Worm (Caenorhabditis elegans) whole organism, L3 larva: Measurements from ENCODE around the gene gos-28.

ENCODE experiments used
- R02D3.7 ChIP-seq: fragments of 150-350 bp; optimal IDR thresholded peaks from 2 replicates; lab custom pipeline; 2014; ENCODE audit warnings: missing biosample characterization, missing genetic modification characterization
- ZK546.5 ChIP-seq: sonication (generic microtip); optimal IDR thresholded peaks from 2 replicates; lab custom pipeline; 2017; ENCODE audit warnings: missing biosample characterization, missing genetic modification characterization
- aly-2 ChIP-seq: fragments of 150-350 bp; optimal IDR thresholded peaks from 2 replicates; lab custom pipeline; 2014; ENCODE audit warnings: missing biosample characterization, missing genetic modification characterization
- ama-1 ChIP-seq: fragments of 150-350 bp; optimal IDR thresholded peaks from 2 replicates; lab custom pipeline; 2018
- ceh-16 ChIP-seq: sonication (generic microtip); optimal IDR thresholded peaks from 2 replicates; lab custom pipeline; 2017; ENCODE audit warnings: missing biosample characterization, missing genetic modification characterization
- ceh-28 ChIP-seq: fragments of 150-350 bp; optimal IDR thresholded peaks from 2 replicates; lab custom pipeline; 2014; ENCODE audit warnings: missing biosample characterization, missing genetic modification reagents, missing genetic modification characterization
- ceh-82 ChIP-seq: fragments of 150-350 bp; optimal IDR thresholded peaks from 2 replicates; lab custom pipeline; 2014; ENCODE audit warnings: missing biosample characterization, missing genetic modification characterization
- ceh-9 ChIP-seq: sonication (generic microtip); optimal IDR thresholded peaks from 2 replicates; lab custom pipeline; 2018; ENCODE audit warnings: missing biosample characterization, missing genetic modification characterization
- daf-12 ChIP-seq: fragments of 150-350 bp; optimal IDR thresholded peaks from 2 replicates; lab custom pipeline; 2014; ENCODE audit warnings: missing biosample characterization, missing genetic modification reagents, missing genetic modification characterization
- egl-27 ChIP-seq: sonication (generic microtip); optimal IDR thresholded peaks from 4 replicates; lab custom pipeline; 2017; ENCODE audit warnings: missing biosample characterization, missing genetic modification reagents, missing genetic modification characterization
- egl-5 ChIP-seq: fragments of 150-350 bp; optimal IDR thresholded peaks from 2 replicates; lab custom pipeline; 2017; ENCODE audit warnings: missing biosample characterization, missing genetic modification reagents, missing genetic modification characterization, inconsistent platforms
- elt-2 ChIP-seq: sonication (generic microtip); optimal IDR thresholded peaks from 2 replicates; lab custom pipeline; 2016; ENCODE audit warnings: missing genetic modification reagents, mild to moderate bottlenecking, missing genetic modification characterization, missing compliant biosample characterization
- eor-1 ChIP-seq, 2 experiments: fragments of 150-350 bp; optimal IDR thresholded peaks; 2 replicates each; lab custom pipeline; 2014 to 2018; ENCODE audit warnings: missing biosample characterization in 2 of 2, missing genetic modification characterization in 2 of 2
- fkh-10 ChIP-seq: sonication (generic microtip); optimal IDR thresholded peaks from 2 replicates; lab custom pipeline; 2017; ENCODE audit warnings: missing biosample characterization, missing genetic modification reagents, missing genetic modification characterization
- fkh-2 ChIP-seq: fragments of 150-350 bp; optimal IDR thresholded peaks from 2 replicates; lab custom pipeline; 2014; ENCODE audit warnings: missing biosample characterization, missing genetic modification reagents, missing genetic modification characterization
- fos-1 ChIP-seq: fragments of 150-350 bp; optimal IDR thresholded peaks from 2 replicates; lab custom pipeline; 2014; ENCODE audit warnings: missing biosample characterization, missing genetic modification characterization
- hmg-11 ChIP-seq: sonication (generic microtip); optimal IDR thresholded peaks from 2 replicates; lab custom pipeline; 2016; ENCODE audit warnings: missing genetic modification characterization, missing compliant biosample characterization
- lin-39 ChIP-seq: fragments of 150-350 bp; optimal IDR thresholded peaks from 2 replicates; lab custom pipeline; 2018; ENCODE audit warnings: missing biosample characterization, missing genetic modification reagents, missing genetic modification characterization
- mdl-1 ChIP-seq: fragments of 150-350 bp; optimal IDR thresholded peaks from 2 replicates; lab custom pipeline; 2014; ENCODE audit warnings: missing biosample characterization, missing genetic modification characterization
- nfya-1 ChIP-seq: sonication (generic microtip); optimal IDR thresholded peaks from 2 replicates; lab custom pipeline; 2017; ENCODE audit warnings: missing genetic modification characterization, mild to moderate bottlenecking, missing compliant biosample characterization, antibody characterized with exemption, moderate library complexity; ENCODE audit not compliant: insufficient read depth
- nhr-11 ChIP-seq: fragments of 150-350 bp; optimal IDR thresholded peaks from 2 replicates; lab custom pipeline; 2014; ENCODE audit warnings: missing biosample characterization, missing genetic modification characterization
- nhr-25 ChIP-seq: sonication (generic microtip); optimal IDR thresholded peaks from 2 replicates; lab custom pipeline; 2017; ENCODE audit warnings: missing biosample characterization, missing genetic modification characterization
- nhr-28 ChIP-seq: fragments of 150-350 bp; optimal IDR thresholded peaks from 2 replicates; lab custom pipeline; 2014; ENCODE audit warnings: missing biosample characterization, missing genetic modification characterization
- nhr-43 ChIP-seq: sonication (generic microtip); optimal IDR thresholded peaks from 2 replicates; lab custom pipeline; 2016; ENCODE audit warnings: mild to moderate bottlenecking, missing genetic modification characterization, missing compliant biosample characterization; ENCODE audit not compliant: poor library complexity, severe bottlenecking
- nhr-77 ChIP-seq: fragments of 150-350 bp; optimal IDR thresholded peaks from 2 replicates; lab custom pipeline; 2014; ENCODE audit warnings: missing biosample characterization, missing genetic modification characterization
- pha-4 ChIP-seq: fragments of 150-350 bp; optimal IDR thresholded peaks from 2 replicates; lab custom pipeline; 2014; ENCODE audit warnings: missing biosample characterization, missing genetic modification reagents, missing genetic modification characterization
- pqm-1 ChIP-seq: fragments of 150-350 bp; optimal IDR thresholded peaks from 2 replicates; lab custom pipeline; 2017; ENCODE audit warnings: missing biosample characterization, missing genetic modification characterization, inconsistent platforms
- sea-2 ChIP-seq: fragments of 150-350 bp; sonication (generic microtip); optimal IDR thresholded peaks from 4 replicates; lab custom pipeline; 2014; ENCODE audit warnings: missing biosample characterization, missing genetic modification reagents, missing genetic modification characterization
- skn-1 ChIP-seq: fragments of 150-350 bp; optimal IDR thresholded peaks from 2 replicates; lab custom pipeline; 2014; ENCODE audit warnings: missing biosample characterization, missing genetic modification characterization
- snpc-4 ChIP-seq: fragments of 150-350 bp; optimal IDR thresholded peaks from 2 replicates; lab custom pipeline; 2014; ENCODE audit warnings: missing biosample characterization, missing genetic modification characterization
- tbx-2 ChIP-seq: sonication (generic microtip); optimal IDR thresholded peaks from 2 replicates; lab custom pipeline; 2016; ENCODE audit warnings: mild to moderate bottlenecking, missing genetic modification characterization, missing compliant biosample characterization
- unc-39 ChIP-seq: sonication (generic microtip); optimal IDR thresholded peaks from 4 replicates; lab custom pipeline; 2017; ENCODE audit warnings: missing biosample characterization, missing genetic modification characterization
- ztf-11 ChIP-seq: fragments of 150-350 bp; optimal IDR thresholded peaks from 2 replicates; lab custom pipeline; 2014; ENCODE audit warnings: missing biosample characterization, missing genetic modification characterization
- ztf-4 ChIP-seq: fragments of 150-350 bp; optimal IDR thresholded peaks from 2 replicates; lab custom pipeline; 2014; ENCODE audit warnings: missing biosample characterization, missing genetic modification characterization

The gos-28 gene

DNA sequence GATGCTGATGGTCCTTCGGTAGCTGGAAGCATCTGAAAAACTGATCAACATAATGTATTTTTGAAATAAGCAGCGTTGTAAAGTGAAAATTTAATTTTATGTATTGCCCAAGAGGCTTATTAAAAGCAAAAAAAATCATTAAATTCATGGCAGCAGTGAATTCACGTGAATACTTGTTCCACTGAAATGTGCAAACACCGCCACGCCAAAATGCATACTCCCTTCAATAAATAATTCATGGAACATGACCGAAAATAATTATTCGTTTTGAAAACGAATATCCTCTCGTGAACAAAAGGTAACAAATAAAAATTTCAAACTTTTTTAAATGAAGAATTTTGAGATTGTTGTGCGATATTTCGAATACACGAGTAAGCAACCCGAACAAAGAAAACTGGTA lies 8.4 kb upstream of the gos-28 start, which contains the start of gene F08F8.10:
Gene F08F8.10, minus strand, starts transcription at position 38 of the 400 bp plus-strand sequence.
- peak; percentile 63 for TF ChIP-seq pha-4 (tag; lab: Kevin White, UChicago)
- no peak for TF ChIP-seq ceh-28 (tag; lab: Kevin White, UChicago)
- TF ChIP-seq egl-5 (tag; lab: Kevin White, UChicago), result peak; percentile 35
- TF ChIP-seq nfya-1 (tag; lab: Kevin White, UChicago), result peak; percentile 33
- TF ChIP-seq snpc-4 (tag; lab: Kevin White, UChicago), result peak; percentile 47
- no peak for TF ChIP-seq nhr-43
- TF ChIP-seq nhr-25 (tag; lab: Kevin White, UChicago), result peak; percentile 18
- TF ChIP-seq hmg-11 (tag; lab: Kevin White, UChicago), result peak; percentile 27

DNA sequence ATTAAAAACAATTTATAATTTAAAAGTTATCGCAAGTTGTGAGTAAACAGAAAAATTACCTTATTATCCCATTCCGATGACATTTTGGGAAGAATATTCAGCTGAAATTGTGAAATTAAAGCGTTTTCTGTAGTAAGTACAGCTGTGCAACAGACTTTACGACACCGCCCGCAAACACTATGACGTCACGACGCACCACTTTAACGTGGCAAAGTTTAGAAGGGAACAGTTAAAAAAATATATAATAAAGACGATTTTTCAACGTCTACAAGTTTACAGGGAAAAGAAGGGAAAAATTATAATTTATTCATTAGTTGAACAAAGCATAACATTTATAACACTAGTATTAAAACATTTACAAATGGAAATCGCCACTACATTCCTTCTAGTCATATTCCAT lies 4.9 kb upstream of the gos-28 start, which contains the start of gene F08F8.9:
Gene F08F8.9, minus strand, starts transcription at position 101 of the 400 bp plus-strand sequence.
- TF ChIP-seq pha-4 (tag; lab: Kevin White, UChicago) (peak; percentile 4), aly-2 (tag; lab: Kevin White, UChicago) (no peak), elt-2 (peak; percentile 1), fos-1 (tag; lab: Kevin White, UChicago) (no peak)

DNA sequence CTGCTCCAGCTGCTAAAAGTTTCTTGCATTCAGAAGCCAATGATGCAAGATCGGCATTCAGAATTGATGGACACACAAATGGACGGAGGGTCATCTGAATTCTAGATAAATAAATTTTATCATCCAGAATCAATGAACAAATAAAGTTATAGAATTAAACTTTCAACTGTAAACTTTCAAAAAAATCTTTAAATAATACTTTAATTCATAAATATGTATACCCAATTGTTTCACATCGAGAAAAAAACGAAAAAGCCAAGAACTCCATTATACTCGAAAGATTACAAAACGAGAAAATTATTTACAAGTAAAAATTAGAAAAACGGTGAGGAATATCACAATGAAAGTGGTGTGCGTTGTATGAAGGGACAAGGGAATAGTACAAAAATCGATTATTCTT lies 1.9 kb downstream of the gos-28 start, which contains the start of gene F08F8.7:
Gene F08F8.7, minus strand, starts transcription at position 101 of the 400 bp plus-strand sequence.
- TF ChIP-seq sea-2 (GFP tag; lab: Kevin White, UChicago), result no peak
- no peak for TF ChIP-seq aly-2 (tag; lab: Kevin White, UChicago)
- TF ChIP-seq nfya-1 (tag; lab: Kevin White, UChicago), result no peak
- TF ChIP-seq ztf-4 (tag; lab: Kevin White, UChicago), result no peak
- no peak for TF ChIP-seq fos-1 (tag; lab: Kevin White, UChicago)
- no peak for TF ChIP-seq mdl-1 (tag; lab: Kevin White, UChicago)
- TF ChIP-seq nhr-28 (tag; lab: Kevin White, UChicago), result no peak
- TF ChIP-seq eor-1 (tag; optimal IDR thresholded peaks at IDR 0.05; lab: Kevin White, UChicago), result no peak
- no peak for TF ChIP-seq lin-39 (tag; lab: Kevin White, UChicago)
- TF ChIP-seq unc-39 (tag; lab: Kevin White, UChicago), result no peak
- TF ChIP-seq snpc-4 (tag; lab: Kevin White, UChicago), result no peak
- TF ChIP-seq ZK546.5 (tag; lab: Kevin White, UChicago), result no peak
- no peak for TF ChIP-seq nhr-11 (tag; lab: Kevin White, UChicago)
- TF ChIP-seq pha-4 (tag; lab: Kevin White, UChicago), result no peak
- TF ChIP-seq skn-1, result no peak
- no peak for TF ChIP-seq tbx-2 (tag; lab: Kevin White, UChicago)
- no peak for TF ChIP-seq ceh-82 (tag; lab: Kevin White, UChicago)
- TF ChIP-seq ceh-16 (tag; lab: Kevin White, UChicago), result no peak
- TF ChIP-seq R02D3.7, result no peak
- TF ChIP-seq, all 47 proteins: peak for 0

DNA sequence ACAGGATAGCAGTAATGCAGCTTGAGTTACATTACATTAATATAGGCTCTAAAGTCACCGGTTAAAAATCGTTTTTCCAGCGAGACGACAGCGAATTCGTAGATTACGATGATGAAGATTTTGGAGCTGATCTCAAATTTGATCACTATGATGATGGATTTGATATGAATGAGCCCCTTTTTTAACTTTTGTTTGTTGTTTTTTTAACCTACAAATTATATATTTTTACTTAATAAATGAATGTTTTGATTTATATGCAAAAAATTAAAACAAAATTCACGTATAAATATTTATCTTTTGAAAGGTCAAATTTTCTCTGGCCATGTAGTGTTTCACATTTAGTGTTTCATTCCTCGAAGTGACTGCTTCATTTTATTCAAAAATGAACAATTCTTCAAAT lies 5.6 kb downstream of the gos-28 start, which contains the start of gene F08F8.6:
Gene F08F8.6, plus strand, starts transcription at position 301 of the 400 bp plus-strand sequence.
- TF ChIP-seq ceh-9 (tag; lab: Kevin White, UChicago) (no peak), ZK546.5 (tag; lab: Kevin White, UChicago) (no peak), eor-1 (tag; optimal IDR thresholded peaks at IDR 0.05; lab: Kevin White, UChicago) (no peak), daf-12 (no peak), nhr-43 (no peak), sea-2 (GFP tag; lab: Kevin White, UChicago) (no peak), lin-39 (tag; lab: Kevin White, UChicago) (no peak)

DNA sequence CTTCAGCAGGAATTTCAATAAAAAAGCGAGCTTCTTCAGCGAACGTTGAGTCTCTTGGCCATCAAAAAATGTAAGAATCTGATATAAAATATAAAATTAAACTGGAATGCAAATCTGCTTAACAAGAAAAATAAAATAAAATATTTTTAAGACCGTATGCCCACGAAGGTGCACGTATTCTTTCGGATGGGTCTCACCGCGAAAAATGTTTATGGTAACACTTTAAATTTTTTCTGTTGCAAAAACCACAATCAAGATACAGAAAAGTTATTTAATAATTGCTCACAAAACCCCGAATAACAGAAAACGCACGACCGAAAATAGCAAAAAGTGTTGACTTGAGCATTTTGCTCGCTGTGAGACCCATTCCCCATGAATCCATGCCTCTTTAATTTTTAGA lies 9.8 kb downstream of the gos-28 start:
- TF ChIP-seq ztf-11 (tag; lab: Kevin White, UChicago), result no peak
- TF ChIP-seq pha-4 (tag; lab: Kevin White, UChicago), result no peak
- TF ChIP-seq nhr-28 (tag; lab: Kevin White, UChicago), result no peak
- TF ChIP-seq nhr-25 (tag; lab: Kevin White, UChicago), result no peak
- TF ChIP-seq egl-27 (tag; lab: Kevin White, UChicago), result no peak
- no peak for TF ChIP-seq nfya-1 (tag; lab: Kevin White, UChicago)
- TF ChIP-seq eor-1 (tag; optimal IDR thresholded peaks at IDR 0.05; lab: Kevin White, UChicago), result no peak
- TF ChIP-seq pqm-1 (tag; lab: Kevin White, UChicago), result no peak
- TF ChIP-seq ama-1 (lab: Kevin White, UChicago), result no peak
- no peak for TF ChIP-seq mdl-1 (tag; lab: Kevin White, UChicago)
- no peak for TF ChIP-seq unc-39 (tag; lab: Kevin White, UChicago)
- TF ChIP-seq fkh-10 (GFP tag; lab: Kevin White, UChicago), result no peak
- no peak for TF ChIP-seq nhr-77 (tag; lab: Kevin White, UChicago)
- no peak for TF ChIP-seq aly-2 (tag; lab: Kevin White, UChicago)
- TF ChIP-seq fkh-2 (tag; lab: Kevin White, UChicago), result no peak
